Worm (Caenorhabditis elegans) whole organism, young adult: ENCODE data around the gene nspg-14.
A peak's percentile ranks its signal among the peaks of the same experiment; 100 is the strongest.

Experiments used
- B0261.1 ChIP-seq: sonication (generic microtip); optimal IDR thresholded peaks from 2 replicates; lab custom pipeline; 2016; ENCODE audit warnings: mild to moderate bottlenecking, missing genetic modification characterization, moderate library complexity, missing compliant biosample characterization
- D2030.7 ChIP-seq: fragments of 200-800 bp; sonication (Bioruptor generic); IDR thresholded peaks from 2 replicates; pipeline ENCODE4 v1.3.6; 2022; ENCODE audit warnings: missing genetic modification reagents, missing genetic modification characterization, missing compliant biosample characterization
- F10E7.11 ChIP-seq: sonication (generic microtip); optimal IDR thresholded peaks from 2 replicates; lab custom pipeline; 2017; ENCODE audit warnings: mild to moderate bottlenecking, missing genetic modification characterization, moderate library complexity, missing compliant biosample characterization
- F22D6.2 ChIP-seq: sonication (generic microtip); optimal IDR thresholded peaks from 2 replicates; lab custom pipeline; 2016; ENCODE audit warnings: mild to moderate bottlenecking, missing genetic modification characterization, missing compliant biosample characterization
- F57A8.1 ChIP-seq: fragments of 200-800 bp; sonication (Bioruptor generic); optimal IDR thresholded peaks from 2 replicates; lab custom pipeline; 2018; ENCODE audit warnings: mild to moderate bottlenecking, missing genetic modification characterization, moderate library complexity, missing compliant biosample characterization
- K11D2.4 ChIP-seq: fragments of 200-800 bp; sonication (Bioruptor generic); IDR thresholded peaks from 2 replicates; pipeline ENCODE4 v1.3.6; 2022; ENCODE audit warnings: missing genetic modification reagents, missing genetic modification characterization, missing compliant biosample characterization
- K12H6.12 ChIP-seq: fragments of 200-800 bp; sonication (Bioruptor generic); optimal IDR thresholded peaks from 2 replicates; lab custom pipeline; 2018; ENCODE audit warnings: mild to moderate bottlenecking, missing genetic modification characterization, missing compliant biosample characterization
- Y56A3A.18 ChIP-seq: fragments of 200-800 bp; sonication (Bioruptor generic); IDR thresholded peaks from 2 replicates; pipeline ENCODE4 v1.3.6; 2022; ENCODE audit warnings: missing genetic modification reagents, missing genetic modification characterization, missing compliant biosample characterization
- Y67H2A.10 ChIP-seq: fragments of 200-800 bp; sonication (Bioruptor generic); conservative IDR thresholded peaks from 2 replicates; pipeline ENCODE4 v1.3.6; 2022; ENCODE audit warnings: missing genetic modification reagents, missing genetic modification characterization, missing compliant biosample characterization
- Y79H2A.3 ChIP-seq: fragments of 200-800 bp; sonication (Bioruptor generic); conservative IDR thresholded peaks from 2 replicates; pipeline ENCODE4 v1.3.6; 2022; ENCODE audit warnings: missing genetic modification reagents, missing genetic modification characterization, missing compliant biosample characterization
- aptf-2 ChIP-seq: fragments of 200-800 bp; sonication (Bioruptor generic); conservative IDR thresholded peaks from 2 replicates; pipeline ENCODE4 v1.3.6; 2022; ENCODE audit warnings: missing genetic modification reagents, missing genetic modification characterization, missing compliant biosample characterization
- athp-1 ChIP-seq: sonication (generic microtip); optimal IDR thresholded peaks from 2 replicates; lab custom pipeline; 2017; ENCODE audit warnings: mild to moderate bottlenecking, missing genetic modification characterization, missing compliant biosample characterization
- attf-5 ChIP-seq: fragments of 200-800 bp; sonication (Bioruptor generic); optimal IDR thresholded peaks from 2 replicates; lab custom pipeline; 2018; ENCODE audit warnings: mild to moderate bottlenecking, missing genetic modification characterization, missing compliant biosample characterization
- bed-1 ChIP-seq: fragments of 200-800 bp; sonication (Bioruptor generic); IDR thresholded peaks from 2 replicates; pipeline ENCODE4 v1.3.6; 2022; ENCODE audit warnings: missing genetic modification reagents, missing genetic modification characterization, missing compliant biosample characterization
- cebp-1 ChIP-seq, 2 experiments: fragments of 200-800 bp in 1 of 2; sonication (Bioruptor generic) in 1 of 2; sonication (generic microtip) in 1 of 2; IDR thresholded peaks in 1 of 2; optimal IDR thresholded peaks in 1 of 2; 2 replicates each; pipeline versions ENCODE4 v1.3.6 to Lab custom; 2017 to 2022; ENCODE audit warnings: missing compliant biosample characterization in 2 of 2, missing genetic modification characterization in 2 of 2, mild to moderate bottlenecking in 1 of 2, missing genetic modification reagents in 1 of 2, moderate library complexity in 1 of 2
- ceh-40 ChIP-seq: fragments of 200-800 bp; sonication (Bioruptor generic); IDR thresholded peaks from 2 replicates; pipeline ENCODE4 v1.3.6; 2022; ENCODE audit warnings: missing genetic modification characterization, missing compliant biosample characterization
- ceh-91 ChIP-seq: fragments of 200-800 bp; sonication (Bioruptor generic); IDR thresholded peaks from 2 replicates; pipeline ENCODE4 v1.3.6; 2022; ENCODE audit warnings: missing genetic modification reagents, missing genetic modification characterization, missing compliant biosample characterization
- die-1 ChIP-seq: sonication (generic microtip); optimal IDR thresholded peaks from 2 replicates; lab custom pipeline; 2016; ENCODE audit warnings: missing genotype, mild to moderate bottlenecking, missing genetic modification characterization, missing compliant biosample characterization
- efl-1 ChIP-seq: fragments of 150-350 bp; optimal IDR thresholded peaks from 2 replicates; lab custom pipeline; 2014; ENCODE audit warnings: missing biosample characterization, missing genetic modification reagents, missing genetic modification characterization
- egl-18 ChIP-seq: fragments of 200-800 bp; sonication (Bioruptor generic); IDR thresholded peaks from 2 replicates; pipeline ENCODE4 v1.3.6; 2022; ENCODE audit warnings: missing genetic modification reagents, missing genetic modification characterization, missing compliant biosample characterization
- egrh-3 ChIP-seq: fragments of 200-800 bp; sonication (Bioruptor generic); IDR thresholded peaks from 2 replicates; pipeline ENCODE4 v1.3.6; 2022; ENCODE audit warnings: missing genetic modification reagents, missing genetic modification characterization, missing compliant biosample characterization
- ets-4 ChIP-seq: fragments of 200-800 bp; sonication (Bioruptor generic); optimal IDR thresholded peaks from 2 replicates; lab custom pipeline; 2018; ENCODE audit warnings: mild to moderate bottlenecking, missing genetic modification characterization, missing compliant biosample characterization
- gei-17 ChIP-seq: fragments of 200-800 bp; sonication (Bioruptor generic); optimal IDR thresholded peaks from 2 replicates; lab custom pipeline; 2018; ENCODE audit warnings: mild to moderate bottlenecking, missing genetic modification characterization, missing compliant biosample characterization
- hlh-26 ChIP-seq: fragments of 200-800 bp; sonication (Bioruptor generic); conservative IDR thresholded peaks from 2 replicates; pipeline ENCODE4 v1.3.6; 2022; ENCODE audit warnings: missing genetic modification reagents, missing genetic modification characterization, missing compliant biosample characterization
- lag-1 ChIP-seq: fragments of 200-800 bp; sonication (Bioruptor generic); IDR thresholded peaks from 2 replicates; pipeline ENCODE4 v1.3.6; 2022; ENCODE audit warnings: missing genetic modification reagents, missing genetic modification characterization, missing compliant biosample characterization
- let-526 ChIP-seq: fragments of 200-800 bp; sonication (Bioruptor generic); IDR thresholded peaks from 2 replicates; pipeline ENCODE4 v1.3.6; 2022; ENCODE audit warnings: missing genetic modification reagents, missing genetic modification characterization, missing compliant biosample characterization
- lin-26 ChIP-seq: fragments of 200-800 bp; sonication (Bioruptor generic); IDR thresholded peaks from 2 replicates; pipeline ENCODE4 v1.3.6; 2022; ENCODE audit warnings: missing genetic modification reagents, missing genetic modification characterization, missing compliant biosample characterization
- madf-3 ChIP-seq: fragments of 200-800 bp; sonication (Bioruptor generic); IDR thresholded peaks from 2 replicates; pipeline ENCODE4 v1.3.6; 2022; ENCODE audit warnings: missing genetic modification reagents, missing genetic modification characterization, missing compliant biosample characterization
- madf-8 ChIP-seq: fragments of 200-800 bp; sonication (Bioruptor generic); conservative IDR thresholded peaks from 2 replicates; pipeline ENCODE4 v1.3.6; 2022; ENCODE audit warnings: missing genetic modification reagents, missing genetic modification characterization, missing compliant biosample characterization
- nfya-1 ChIP-seq: sonication (generic microtip); optimal IDR thresholded peaks from 2 replicates; lab custom pipeline; 2017; ENCODE audit warnings: antibody characterized with exemption, missing compliant biosample characterization, missing genetic modification characterization, borderline replicate concordance; ENCODE audit not compliant: insufficient read depth
- nfya-2 ChIP-seq: fragments of 200-800 bp; sonication (Bioruptor generic); IDR thresholded peaks from 2 replicates; pipeline ENCODE4 v1.3.6; 2022; ENCODE audit warnings: missing genetic modification reagents, missing genetic modification characterization, missing compliant biosample characterization
- nfyb-1 ChIP-seq: fragments of 200-800 bp; sonication (Bioruptor generic); IDR thresholded peaks from 2 replicates; pipeline ENCODE4 v1.3.6; 2022; ENCODE audit warnings: missing genetic modification reagents, missing genetic modification characterization, missing compliant biosample characterization
- nhr-179 ChIP-seq: sonication (generic microtip); optimal IDR thresholded peaks from 2 replicates; lab custom pipeline; 2016; ENCODE audit warnings: mild to moderate bottlenecking, missing genetic modification characterization, missing compliant biosample characterization
- nhr-27 ChIP-seq: fragments of 200-800 bp; sonication (Bioruptor generic); optimal IDR thresholded peaks from 2 replicates; lab custom pipeline; 2018; ENCODE audit warnings: mild to moderate bottlenecking, missing genetic modification characterization, moderate library complexity, missing compliant biosample characterization
- nhr-80 ChIP-seq: sonication (generic microtip); optimal IDR thresholded peaks from 2 replicates; lab custom pipeline; 2016; ENCODE audit warnings: missing genetic modification characterization, missing compliant biosample characterization
- nhr-90 ChIP-seq: sonication (generic microtip); optimal IDR thresholded peaks from 2 replicates; lab custom pipeline; 2016; ENCODE audit warnings: missing genotype, mild to moderate bottlenecking, missing genetic modification characterization, missing compliant biosample characterization
- rpc-1 ChIP-seq, 2 experiments: fragments of 150-350 bp in 1 of 2; sonication (generic microtip) in 1 of 2; optimal IDR thresholded peaks; 2 replicates each; lab custom pipeline; 2014 to 2018; ENCODE audit warnings: missing biosample characterization in 1 of 2, missing genetic modification characterization in 1 of 2, missing genetic modification reagents in 1 of 2, missing genotype in 1 of 2
- sea-2 ChIP-seq: fragments of 200-800 bp; sonication (Bioruptor generic); IDR thresholded peaks from 2 replicates; pipeline ENCODE4 v1.3.6; 2022; ENCODE audit warnings: missing genetic modification characterization, missing compliant biosample characterization
- snpc-1.3 ChIP-seq: sonication (generic microtip); optimal IDR thresholded peaks from 2 replicates; lab custom pipeline; 2017; ENCODE audit warnings: missing genetic modification characterization, mild to moderate bottlenecking, missing compliant biosample characterization, antibody characterized with exemption, moderate library complexity, missing genotype, missing genetic modification reagents; ENCODE audit not compliant: insufficient read depth
- somi-1 ChIP-seq: fragments of 200-800 bp; sonication (Bioruptor generic); optimal IDR thresholded peaks from 2 replicates; lab custom pipeline; 2018; ENCODE audit warnings: mild to moderate bottlenecking, missing genetic modification characterization, missing compliant biosample characterization
- sptf-2 ChIP-seq: fragments of 200-800 bp; sonication (Bioruptor generic); optimal IDR thresholded peaks from 2 replicates; lab custom pipeline; 2018; ENCODE audit warnings: mild to moderate bottlenecking, missing genetic modification characterization, missing compliant biosample characterization
- unc-130 ChIP-seq: sonication (generic microtip); optimal IDR thresholded peaks from 2 replicates; lab custom pipeline; 2016; ENCODE audit warnings: missing genetic modification reagents, missing genetic modification characterization, missing compliant biosample characterization
- unc-62 ChIP-seq: fragments of 150-350 bp; optimal IDR thresholded peaks from 2 replicates; lab custom pipeline; 2014; ENCODE audit warnings: missing biosample characterization, missing genetic modification reagents, missing genetic modification characterization
- zfh-2 ChIP-seq: fragments of 200-800 bp; sonication (Bioruptor generic); conservative IDR thresholded peaks from 2 replicates; pipeline ENCODE4 v1.3.6; 2022; ENCODE audit warnings: missing genetic modification reagents, missing genetic modification characterization, missing compliant biosample characterization
- zim-3 ChIP-seq: sonication (generic microtip); optimal IDR thresholded peaks from 2 replicates; lab custom pipeline; 2017; ENCODE audit warnings: mild to moderate bottlenecking, missing genetic modification characterization, moderate library complexity, missing compliant biosample characterization
- ztf-25 ChIP-seq: fragments of 200-800 bp; sonication (Bioruptor generic); IDR thresholded peaks from 2 replicates; pipeline ENCODE4 v1.3.6; 2022; ENCODE audit warnings: missing genetic modification reagents, missing genetic modification characterization, missing compliant biosample characterization
- ztf-26 ChIP-seq: sonication (generic microtip); optimal IDR thresholded peaks from 2 replicates; lab custom pipeline; 2017; ENCODE audit warnings: missing genetic modification characterization, missing compliant biosample characterization
- ztf-28 ChIP-seq: fragments of 200-800 bp; sonication (Bioruptor generic); IDR thresholded peaks from 2 replicates; pipeline ENCODE4 v1.3.6; 2022; ENCODE audit warnings: missing genetic modification reagents, missing genetic modification characterization, missing compliant biosample characterization
- ztf-6 ChIP-seq: fragments of 200-800 bp; sonication (Bioruptor generic); IDR thresholded peaks from 2 replicates; pipeline ENCODE4 v1.3.6; 2022; ENCODE audit warnings: missing genetic modification reagents, missing genetic modification characterization, missing compliant biosample characterization

Gene nspg-14

ce11 chrX:5275209-5275608 is 22.4 kb downstream of the nspg-14 start, which contains the start of gene hst-6 (continued):
- TF ChIP-seq nhr-80 (tag; lab: Kevin White, UChicago) (peak; percentile 81), athp-1 (tag; lab: Kevin White, UChicago) (no peak), Y56A3A.18 (GFP tag; lab: Robert Waterston, UW) (no peak), F10E7.11 (tag; lab: Kevin White, UChicago) (no peak), let-526 (GFP tag; lab: Robert Waterston, UW) (no peak), sea-2 (GFP tag; lab: Robert Waterston, UW) (no peak), ceh-40 (GFP tag; lab: Robert Waterston, UW) (no peak), rpc-1 (optimal IDR thresholded peaks at IDR 0.05; lab: Kevin White, UChicago) (no peak), rpc-1 (tag; optimal IDR thresholded peaks at IDR 0.05; lab: Kevin White, UChicago) (no peak), gei-17 (GFP tag; lab: Kevin White, UChicago) (peak; percentile 31), die-1 (tag; lab: Kevin White, UChicago) (no peak), madf-8 (GFP tag; lab: Robert Waterston, UW) (no peak), ztf-26 (tag; lab: Kevin White, UChicago) (no peak), nfyb-1 (GFP tag; lab: Robert Waterston, UW) (no peak), nhr-179 (tag; lab: Kevin White, UChicago) (no peak), F57A8.1 (GFP tag; lab: Kevin White, UChicago) (no peak), efl-1 (GFP tag; lab: Kevin White, UChicago) (no peak), madf-3 (no peak), nhr-27 (tag; lab: Kevin White, UChicago) (no peak), nfya-2 (no peak), nhr-90 (tag; lab: Kevin White, UChicago) (no peak), aptf-2 (GFP tag; lab: Robert Waterston, UW) (no peak), ztf-25 (no peak), sptf-2 (GFP tag; lab: Kevin White, UChicago) (no peak), Y79H2A.3 (GFP tag; lab: Robert Waterston, UW) (no peak), Y67H2A.10 (no peak), cebp-1 (GFP tag; IDR thresholded peaks at IDR 0.05; lab: Robert Waterston, UW) (no peak), cebp-1 (tag; optimal IDR thresholded peaks at IDR 0.05; lab: Kevin White, UChicago) (peak; percentile 63), somi-1 (GFP tag; lab: Kevin White, UChicago) (no peak), B0261.1 (tag; lab: Kevin White, UChicago) (no peak), K11D2.4 (GFP tag; lab: Robert Waterston, UW) (no peak), attf-5 (GFP tag; lab: Kevin White, UChicago) (peak; percentile 73), lag-1 (GFP tag; lab: Robert Waterston, UW) (no peak), unc-130 (GFP tag; lab: Kevin White, UChicago) (no peak), F22D6.2 (tag; lab: Kevin White, UChicago) (no peak), ceh-91 (no peak), snpc-1.3 (tag; lab: Kevin White, UChicago) (no peak), K12H6.12 (no peak), egl-18 (GFP tag; lab: Robert Waterston, UW) (no peak), nfya-1 (no peak), hlh-26 (GFP tag; lab: Robert Waterston, UW) (no peak), D2030.7 (no peak), zim-3 (tag; lab: Kevin White, UChicago) (no peak), ets-4 (no peak), zfh-2 (GFP tag; lab: Robert Waterston, UW) (peak; percentile 88), egrh-3 (GFP tag; lab: Robert Waterston, UW) (no peak), lin-26 (GFP tag; lab: Robert Waterston, UW) (no peak), ztf-6 (GFP tag; lab: Robert Waterston, UW) (no peak), ztf-28 (GFP tag; lab: Robert Waterston, UW) (no peak), bed-1 (no peak), unc-62 (no peak)
